Worm (Caenorhabditis elegans) whole organism, late embryonic: ENCODE results near the gene Y48A6C.4.

Source experiments
- C08G9.2 ChIP-seq: sonication (generic microtip); optimal IDR thresholded peaks from 2 replicates; lab custom pipeline; 2016; ENCODE audit warnings: mild to moderate bottlenecking, missing genetic modification characterization, moderate library complexity, missing compliant biosample characterization
- K02D7.2 ChIP-seq: sonication (generic microtip); optimal IDR thresholded peaks from 2 replicates; lab custom pipeline; 2017; ENCODE audit warnings: mild to moderate bottlenecking, missing genetic modification characterization, missing compliant biosample characterization
- K09A11.1 ChIP-seq: sonication (generic microtip); optimal IDR thresholded peaks from 2 replicates; lab custom pipeline; 2017; ENCODE audit warnings: antibody characterized with exemption, mild to moderate bottlenecking, missing genetic modification characterization, missing compliant biosample characterization; ENCODE audit not compliant: insufficient read depth
- T23F11.4 ChIP-seq: fragments of 200-800 bp; sonication (Bioruptor generic); optimal IDR thresholded peaks from 2 replicates; lab custom pipeline; 2018; ENCODE audit warnings: mild to moderate bottlenecking, missing genetic modification characterization, missing compliant biosample characterization
- Y22D7AL.16 ChIP-seq: sonication (generic microtip); optimal IDR thresholded peaks from 2 replicates; lab custom pipeline; 2016; ENCODE audit warnings: missing genetic modification characterization, missing compliant biosample characterization
- ahr-1 ChIP-seq: sonication (generic microtip); optimal IDR thresholded peaks from 2 replicates; lab custom pipeline; 2016; ENCODE audit warnings: missing genetic modification characterization, missing compliant biosample characterization
- ama-1 ChIP-seq: fragments of 150-350 bp; optimal IDR thresholded peaks from 2 replicates; lab custom pipeline; 2014
- ceh-14 ChIP-seq: sonication (generic microtip); optimal IDR thresholded peaks from 2 replicates; lab custom pipeline; 2016; ENCODE audit warnings: missing genotype, missing genetic modification characterization, missing compliant biosample characterization
- ceh-18 ChIP-seq: sonication (generic microtip); optimal IDR thresholded peaks from 2 replicates; lab custom pipeline; 2016; ENCODE audit warnings: missing genetic modification characterization, missing compliant biosample characterization
- ceh-19 ChIP-seq: fragments of 200-800 bp; sonication (Bioruptor generic); optimal IDR thresholded peaks from 2 replicates; lab custom pipeline; 2018; ENCODE audit warnings: mild to moderate bottlenecking, missing genetic modification characterization, missing compliant biosample characterization
- ceh-2 ChIP-seq: sonication (generic microtip); optimal IDR thresholded peaks from 2 replicates; lab custom pipeline; 2016; ENCODE audit warnings: missing genotype, missing genetic modification characterization, missing compliant biosample characterization
- ceh-24 ChIP-seq: sonication (generic microtip); optimal IDR thresholded peaks from 2 replicates; lab custom pipeline; 2016; ENCODE audit warnings: mild to moderate bottlenecking, missing genetic modification characterization, missing compliant biosample characterization
- ceh-31 ChIP-seq: sonication (generic microtip); optimal IDR thresholded peaks from 2 replicates; lab custom pipeline; 2016; ENCODE audit warnings: missing genetic modification characterization, missing compliant biosample characterization
- ceh-34 ChIP-seq: sonication (generic microtip); optimal IDR thresholded peaks from 2 replicates; lab custom pipeline; 2016; ENCODE audit warnings: mild to moderate bottlenecking, missing genetic modification characterization, missing compliant biosample characterization
- ceh-48 ChIP-seq: sonication (generic microtip); optimal IDR thresholded peaks from 2 replicates; lab custom pipeline; 2016; ENCODE audit warnings: missing genetic modification characterization, inconsistent platforms, missing compliant biosample characterization
- ceh-9 ChIP-seq: sonication (generic microtip); optimal IDR thresholded peaks from 2 replicates; lab custom pipeline; 2016; ENCODE audit warnings: mild to moderate bottlenecking, missing genetic modification characterization, inconsistent platforms, missing compliant biosample characterization
- che-1 ChIP-seq: sonication (generic microtip); optimal IDR thresholded peaks from 2 replicates; lab custom pipeline; 2016; ENCODE audit warnings: mild to moderate bottlenecking, missing genetic modification characterization, missing compliant biosample characterization
- dmd-4 ChIP-seq: sonication (generic microtip); optimal IDR thresholded peaks from 2 replicates; lab custom pipeline; 2016; ENCODE audit warnings: borderline replicate concordance, missing genetic modification characterization, missing compliant biosample characterization
- ets-4 ChIP-seq: sonication (generic microtip); optimal IDR thresholded peaks from 2 replicates; lab custom pipeline; 2016; ENCODE audit warnings: missing genetic modification characterization, missing compliant biosample characterization
- fax-1 ChIP-seq: sonication (generic microtip); optimal IDR thresholded peaks from 2 replicates; lab custom pipeline; 2016; ENCODE audit warnings: missing genotype, missing genetic modification characterization, missing compliant biosample characterization
- fkh-10 ChIP-seq: fragments of 150-350 bp; optimal IDR thresholded peaks from 2 replicates; lab custom pipeline; 2014; ENCODE audit warnings: missing biosample characterization, missing genetic modification reagents, missing genetic modification characterization
- fkh-6 ChIP-seq: sonication (generic microtip); optimal IDR thresholded peaks from 2 replicates; lab custom pipeline; 2016; ENCODE audit warnings: missing genetic modification characterization, missing compliant biosample characterization
- hlh-13 ChIP-seq: fragments of 200-800 bp; sonication (Bioruptor generic); optimal IDR thresholded peaks from 2 replicates; lab custom pipeline; 2018; ENCODE audit warnings: mild to moderate bottlenecking, missing genetic modification characterization, missing compliant biosample characterization
- hlh-15 ChIP-seq: sonication (generic microtip); optimal IDR thresholded peaks from 2 replicates; lab custom pipeline; 2016; ENCODE audit warnings: missing genetic modification characterization, missing compliant biosample characterization
- hlh-6 ChIP-seq: sonication (generic microtip); optimal IDR thresholded peaks from 2 replicates; lab custom pipeline; 2016; ENCODE audit warnings: missing genotype, missing genetic modification characterization, missing compliant biosample characterization
- hlh-8 ChIP-seq: sonication (generic microtip); optimal IDR thresholded peaks from 2 replicates; lab custom pipeline; 2016; ENCODE audit warnings: missing genotype, missing genetic modification characterization, missing compliant biosample characterization
- lim-6 ChIP-seq: sonication (generic microtip); optimal IDR thresholded peaks from 2 replicates; lab custom pipeline; 2016; ENCODE audit warnings: missing genetic modification characterization, missing compliant biosample characterization
- lin-11 ChIP-seq: fragments of 200-800 bp; sonication (Bioruptor generic); optimal IDR thresholded peaks from 2 replicates; lab custom pipeline; 2018; ENCODE audit warnings: mild to moderate bottlenecking, missing genetic modification characterization, missing compliant biosample characterization
- mec-3 ChIP-seq: sonication (generic microtip); optimal IDR thresholded peaks from 2 replicates; lab custom pipeline; 2016; ENCODE audit warnings: borderline replicate concordance, missing genetic modification characterization, missing compliant biosample characterization
- nfya-1 ChIP-seq: sonication (generic microtip); optimal IDR thresholded peaks from 2 replicates; lab custom pipeline; 2017; ENCODE audit warnings: missing genetic modification characterization, mild to moderate bottlenecking, missing compliant biosample characterization, antibody characterized with exemption, moderate library complexity
- npax-4 ChIP-seq: sonication (generic microtip); optimal IDR thresholded peaks from 2 replicates; lab custom pipeline; 2016; ENCODE audit warnings: missing genetic modification characterization, missing compliant biosample characterization
- odd-2 ChIP-seq: sonication (generic microtip); optimal IDR thresholded peaks from 2 replicates; lab custom pipeline; 2017; ENCODE audit warnings: antibody characterized with exemption, mild to moderate bottlenecking, missing genetic modification characterization, missing compliant biosample characterization
- pat-9 ChIP-seq: fragments of 200-800 bp; sonication (Bioruptor generic); optimal IDR thresholded peaks from 2 replicates; lab custom pipeline; 2018; ENCODE audit warnings: mild to moderate bottlenecking, missing genetic modification characterization, moderate library complexity, missing compliant biosample characterization
- pax-1 ChIP-seq: fragments of 150-350 bp; optimal IDR thresholded peaks from 2 replicates; lab custom pipeline; 2014; ENCODE audit warnings: missing biosample characterization, missing genetic modification characterization
- pha-2 ChIP-seq: sonication (generic microtip); optimal IDR thresholded peaks from 2 replicates; lab custom pipeline; 2017; ENCODE audit warnings: mild to moderate bottlenecking, missing genetic modification characterization, missing compliant biosample characterization
- pha-4 ChIP-seq: fragments of 150-350 bp; optimal IDR thresholded peaks from 2 replicates; lab custom pipeline; 2018; ENCODE audit warnings: missing biosample characterization, missing genetic modification reagents, missing genetic modification characterization
- pqm-1 ChIP-seq: sonication (generic microtip); optimal IDR thresholded peaks from 2 replicates; lab custom pipeline; 2016; ENCODE audit warnings: missing genetic modification characterization, missing compliant biosample characterization
- ref-2 ChIP-seq: sonication (generic microtip); optimal IDR thresholded peaks from 2 replicates; lab custom pipeline; 2016; ENCODE audit warnings: missing genetic modification characterization, missing compliant biosample characterization
- sdc-2 ChIP-seq: sonication (generic microtip); optimal IDR thresholded peaks from 2 replicates; lab custom pipeline; 2016; ENCODE audit warnings: missing genotype, missing genetic modification characterization, missing compliant biosample characterization
- sox-4 ChIP-seq: sonication (generic microtip); optimal IDR thresholded peaks from 2 replicates; lab custom pipeline; 2017; ENCODE audit warnings: mild to moderate bottlenecking, missing genetic modification characterization, inconsistent platforms, missing compliant biosample characterization
- tbx-2 ChIP-seq: sonication (generic microtip); optimal IDR thresholded peaks from 2 replicates; lab custom pipeline; 2016; ENCODE audit warnings: missing genetic modification characterization, missing compliant biosample characterization
- ttx-3 ChIP-seq: sonication (generic microtip); optimal IDR thresholded peaks from 2 replicates; lab custom pipeline; 2016; ENCODE audit warnings: missing genetic modification reagents, missing genetic modification characterization, missing compliant biosample characterization
- unc-3 ChIP-seq, 2 experiments: fragments of 200-800 bp in 1 of 2; sonication (Bioruptor generic) in 1 of 2; sonication (generic microtip) in 1 of 2; conservative IDR thresholded peaks in 1 of 2; optimal IDR thresholded peaks in 1 of 2; 2 replicates each; pipeline versions ENCODE4 v1.3.6 to Lab custom; 2016 to 2022; ENCODE audit warnings: missing compliant biosample characterization in 2 of 2, missing genetic modification characterization in 2 of 2, missing genetic modification reagents in 1 of 2
- unc-42 ChIP-seq: sonication (generic microtip); optimal IDR thresholded peaks from 2 replicates; lab custom pipeline; 2016; ENCODE audit warnings: missing genotype, missing genetic modification characterization, missing compliant biosample characterization
- unc-55 ChIP-seq: sonication (generic microtip); optimal IDR thresholded peaks from 2 replicates; lab custom pipeline; 2017; ENCODE audit warnings: missing biosample characterization, missing genetic modification reagents, missing genetic modification characterization
- ztf-16 ChIP-seq: sonication (generic microtip); optimal IDR thresholded peaks from 2 replicates; lab custom pipeline; 2017; ENCODE audit warnings: missing genetic modification characterization, missing compliant biosample characterization

Y48A6C.4 gene

DNA sequence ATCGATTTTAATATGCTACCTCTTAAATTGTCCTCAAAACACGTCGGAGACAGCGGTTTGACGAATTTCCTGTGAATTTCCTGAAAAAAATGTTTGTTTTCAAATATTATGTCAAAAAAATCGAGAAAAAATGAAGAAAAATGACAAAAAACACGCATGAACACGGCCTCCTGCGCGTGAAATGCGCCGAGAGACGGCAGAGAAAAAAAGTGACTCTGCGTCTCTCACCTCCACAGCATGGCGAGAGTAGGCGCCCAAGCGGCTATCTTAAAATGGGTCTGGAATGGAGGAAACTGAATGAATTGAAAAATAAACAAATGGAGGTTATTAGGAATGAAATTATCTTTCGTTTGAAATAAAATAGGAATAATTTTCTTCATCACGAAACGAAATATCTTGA is 8.8 kb upstream of the Y48A6C.4 start (continued):
- TF ChIP-seq ref-2 (tag; lab: Kevin White, UChicago): peak; percentile 21
- no peak for TF ChIP-seq hlh-13 (GFP tag; lab: Kevin White, UChicago)
- no peak for TF ChIP-seq unc-3 (GFP tag; conservative IDR thresholded peaks at IDR 0.05; lab: Robert Waterston, UW)
- TF ChIP-seq unc-3 (tag; optimal IDR thresholded peaks at IDR 0.05; lab: Kevin White, UChicago): no peak
- TF ChIP-seq che-1 (tag; lab: Kevin White, UChicago): peak; percentile 10
- TF ChIP-seq ets-4 (tag; lab: Kevin White, UChicago): no peak
- no peak for TF ChIP-seq lim-6 (tag; lab: Kevin White, UChicago)
- peak; percentile 9 for TF ChIP-seq ceh-34
- TF ChIP-seq tbx-2 (tag; lab: Kevin White, UChicago): peak; percentile 5
- no peak for TF ChIP-seq dmd-4 (tag; lab: Kevin White, UChicago)
- no peak for TF ChIP-seq fkh-6 (tag; lab: Kevin White, UChicago)
- TF ChIP-seq ama-1: no peak
- peak; percentile 6 for TF ChIP-seq C08G9.2 (tag; lab: Kevin White, UChicago)
- TF ChIP-seq ceh-18 (tag; lab: Kevin White, UChicago): no peak
- TF ChIP-seq hlh-8 (tag; lab: Kevin White, UChicago): no peak
- no peak for TF ChIP-seq ceh-19 (GFP tag; lab: Kevin White, UChicago)
- no peak for TF ChIP-seq ceh-24
- peak; percentile 17 for TF ChIP-seq nfya-1 (tag; lab: Kevin White, UChicago)
- no peak for TF ChIP-seq fkh-10 (GFP tag; lab: Kevin White, UChicago)
- no peak for TF ChIP-seq pat-9
- TF ChIP-seq pax-1 (tag; lab: Kevin White, UChicago): no peak
- TF ChIP-seq sox-4 (tag; lab: Kevin White, UChicago): no peak
- no peak for TF ChIP-seq Y22D7AL.16 (tag; lab: Kevin White, UChicago)
- TF ChIP-seq pqm-1: no peak
- TF ChIP-seq ztf-16 (tag; lab: Kevin White, UChicago): peak; percentile 10
- no peak for TF ChIP-seq ttx-3 (tag; lab: Kevin White, UChicago)
- no peak for TF ChIP-seq ahr-1 (tag; lab: Kevin White, UChicago)
- TF ChIP-seq T23F11.4 (GFP tag; lab: Kevin White, UChicago): no peak
- TF ChIP-seq ceh-48 (tag; lab: Kevin White, UChicago): peak; percentile 21
- TF ChIP-seq odd-2 (tag; lab: Kevin White, UChicago): no peak
- TF ChIP-seq K09A11.1 (tag; lab: Kevin White, UChicago): no peak
- peak; percentile 15 for TF ChIP-seq pha-2 (tag; lab: Kevin White, UChicago)
- no peak for TF ChIP-seq unc-55
- TF ChIP-seq ceh-14 (tag; lab: Kevin White, UChicago): no peak
- no peak for TF ChIP-seq fax-1
- TF ChIP-seq ceh-2 (tag; lab: Kevin White, UChicago): no peak
- no peak for TF ChIP-seq npax-4 (tag; lab: Kevin White, UChicago)
- no peak for TF ChIP-seq ceh-9 (tag; lab: Kevin White, UChicago)
- TF ChIP-seq ceh-31 (tag; lab: Kevin White, UChicago): peak; percentile 74
- TF ChIP-seq hlh-6 (tag; lab: Kevin White, UChicago): no peak
- TF ChIP-seq K02D7.2 (tag; lab: Kevin White, UChicago): no peak
- TF ChIP-seq sdc-2 (tag; lab: Kevin White, UChicago): no peak
- TF ChIP-seq hlh-15 (tag; lab: Kevin White, UChicago): no peak
- TF ChIP-seq mec-3 (tag; lab: Kevin White, UChicago): no peak
- TF ChIP-seq pha-4: no peak
- TF ChIP-seq lin-11 (tag; lab: Kevin White, UChicago): no peak
- peak; percentile 1 for TF ChIP-seq unc-42 (tag; lab: Kevin White, UChicago)
